Worm (Caenorhabditis elegans): ENCODE data around the gene klc-2.

The klc-2 gene

ce11 chrV:5587955-5588354, 6.7 kb upstream of the klc-2 start:
- no peak for TF ChIP-seq unc-62 (GFP tag; optimal IDR thresholded peaks at IDR 0.05)

- no peak for TF ChIP-seq unc-62 (GFP tag; optimal IDR thresholded peaks at IDR 0.05)
Observed at ce11 chrV:5587042-5587441, 5.8 kb upstream of the klc-2 start.

- no peak for TF ChIP-seq unc-62 (GFP tag; optimal IDR thresholded peaks at IDR 0.05)
Observed at ce11 chrV:5584833-5585232, 3.6 kb upstream of the klc-2 start, which contains the start of gene CD4.11. CD4.11 (plus strand) TSS chrV:5585133.

ce11 chrV:5584293-5584776, 3.1 kb upstream of the klc-2 start, which contains the start of gene pas-6:
pas-6 (minus strand) TSS chrV:5584343.
- no peak for TF ChIP-seq unc-62 (GFP tag; optimal IDR thresholded peaks at IDR 0.05)

- no peak for TF ChIP-seq unc-62 (GFP tag; optimal IDR thresholded peaks at IDR 0.05)
Observed at ce11 chrV:5582860-5583259, 1.6 kb upstream of the klc-2 start.

- no peak for TF ChIP-seq unc-62 (GFP tag; optimal IDR thresholded peaks at IDR 0.05)
Observed at ce11 chrV:5582308-5582707, 1.1 kb upstream of the klc-2 start.

ce11 chrV:5580517-5580916, 695 bp downstream of the klc-2 start:
- no peak for TF ChIP-seq unc-62 (GFP tag; optimal IDR thresholded peaks at IDR 0.05)

- TF ChIP-seq unc-62 (GFP tag; optimal IDR thresholded peaks at IDR 0.05) = no peak
Observed at ce11 chrV:5579666-5580065, 1.5 kb downstream of the klc-2 start.

- no peak for TF ChIP-seq unc-62 (GFP tag; optimal IDR thresholded peaks at IDR 0.05)
Observed at ce11 chrV:5576008-5576407, 5.2 kb downstream of the klc-2 start.

ce11 chrV:5571691-5572090, 9.5 kb downstream of the klc-2 start:
- TF ChIP-seq unc-62 (GFP tag; optimal IDR thresholded peaks at IDR 0.05) = no peak

ce11 chrV:5570433-5570832, 10.8 kb downstream of the klc-2 start, which contains the start of gene glb-6:
glb-6 (minus strand) TSS chrV:5570533.
- no peak for TF ChIP-seq unc-62 (GFP tag; optimal IDR thresholded peaks at IDR 0.05)

- no peak for TF ChIP-seq unc-62 (GFP tag; optimal IDR thresholded peaks at IDR 0.05)
Observed at ce11 chrV:5567119-5567518, 14.1 kb downstream of the klc-2 start, which contains the start of gene C18C4.7. C18C4.7 (minus strand) TSS chrV:5567219.

ce11 chrV:5559882-5560281, 21.3 kb downstream of the klc-2 start:
- TF ChIP-seq unc-62 (GFP tag; optimal IDR thresholded peaks at IDR 0.05) = no peak

ce11 chrV:5558590-5558989, 22.6 kb downstream of the klc-2 start, which contains the start of gene glb-5:
glb-5 (plus strand) TSS chrV:5558890.
- TF ChIP-seq unc-62 (GFP tag; optimal IDR thresholded peaks at IDR 0.05) = no peak

- TF ChIP-seq unc-62 (GFP tag; optimal IDR thresholded peaks at IDR 0.05) = no peak
Observed at ce11 chrV:5548497-5548896, 32.7 kb downstream of the klc-2 start.

- no peak for TF ChIP-seq unc-62 (GFP tag; optimal IDR thresholded peaks at IDR 0.05)
Observed at ce11 chrV:5548051-5548450, 33.2 kb downstream of the klc-2 start, which contains the start of gene ugt-48. ugt-48 (minus strand) TSS chrV:5548062.

- TF ChIP-seq unc-62 (GFP tag; optimal IDR thresholded peaks at IDR 0.05) = no peak
Observed at ce11 chrV:5538500-5538899, 42.7 kb downstream of the klc-2 start, which contains the start of gene cft-1. cft-1 (plus strand) TSS chrV:5538800.

ce11 chrV:5536240-5536811, 44.9 kb downstream of the klc-2 start, which contains the start of the genes cox-16 and syp-2:
cox-16 (minus strand) TSS chrV:5536243.
syp-2 (plus strand) TSS chrV:5536487.
- TF ChIP-seq unc-62 (GFP tag; optimal IDR thresholded peaks at IDR 0.05) = no peak

All from whole organism, dauer.